Worm (Caenorhabditis elegans): Measurements from ENCODE around the gene xpb-1.

The xpb-1 gene

ce11 chrIII:11524073-11524472 is 2.4 kb upstream of the xpb-1 start (continued):
- TF ChIP-seq nfya-1 (tag; optimal IDR thresholded peaks at IDR 0.05; ENCODE audit: borderline replicate concordance, insufficient read depth) (no peak), rcor-1 (GFP tag; IDR thresholded peaks at IDR 0.05) (0 out of 2 replicates have a peak, but pooled peaks have one; percentile 21), tbp1 (GFP tag; optimal IDR thresholded peaks at IDR 0.05) (peak; percentile 17), athp-1 (tag; optimal IDR thresholded peaks at IDR 0.05) (no peak), F52B5.7 (tag; optimal IDR thresholded peaks at IDR 0.05) (no peak), Y53G8AR.9 (GFP tag; conservative IDR thresholded peaks at IDR 0.05) (no peak), xnd-1 (tag; optimal IDR thresholded peaks at IDR 0.05) (peak; percentile 83), nhr-80 (tag; optimal IDR thresholded peaks at IDR 0.05) (no peak), C17E4.6 (GFP tag; IDR thresholded peaks at IDR 0.05) (no peak), lin-54 (GFP tag; optimal IDR thresholded peaks at IDR 0.05) (peak; percentile 85), F37B4.10 (GFP tag; IDR thresholded peaks at IDR 0.05) (no peak), F10E7.11 (tag; optimal IDR thresholded peaks at IDR 0.05) (no peak), F49E8.2 (tag; optimal IDR thresholded peaks at IDR 0.05; ENCODE audit: insufficient read depth) (peak; percentile 74), T07F8.4 (tag; optimal IDR thresholded peaks at IDR 0.05) (no peak), ccch-3 (GFP tag; optimal IDR thresholded peaks at IDR 0.05) (no peak), B0035.1 (tag; optimal IDR thresholded peaks at IDR 0.05) (no peak), lsl-1 (GFP tag; optimal IDR thresholded peaks at IDR 0.05) (peak; percentile 96), gei-17 (GFP tag; optimal IDR thresholded peaks at IDR 0.05) (no peak), cebp-2 (GFP tag; IDR thresholded peaks at IDR 0.05) (no peak), F39B2.1 (GFP tag; IDR thresholded peaks at IDR 0.05) (no peak), lin-40 (tag; optimal IDR thresholded peaks at IDR 0.05) (no peak), snpc-1.1 (tag; optimal IDR thresholded peaks at IDR 0.05; ENCODE audit: insufficient read depth) (no peak), nhr-120 (GFP tag; IDR thresholded peaks at IDR 0.05) (no peak), unc-62 (GFP tag; optimal IDR thresholded peaks at IDR 0.05) (no peak), tlf-1 (GFP tag; optimal IDR thresholded peaks at IDR 0.05) (peak; percentile 31), ztf-6 (GFP tag; IDR thresholded peaks at IDR 0.05) (no peak), lin-26 (GFP tag; IDR thresholded peaks at IDR 0.05) (no peak), nhr-179 (tag; optimal IDR thresholded peaks at IDR 0.05) (no peak), hlh-12 (tag; optimal IDR thresholded peaks at IDR 0.05) (no peak), lsy-27 (tag; optimal IDR thresholded peaks at IDR 0.05; ENCODE audit: borderline replicate concordance, insufficient read depth) (no peak), pbrm-1 (GFP tag; IDR thresholded peaks at IDR 0.05) (peak; percentile 39; the same call in 1 of the 2 replicates), nfya-2 (GFP tag; IDR thresholded peaks at IDR 0.05) (no peak), akir-1 (GFP tag; optimal IDR thresholded peaks at IDR 0.05) (no peak), F33H1.4 (GFP tag; IDR thresholded peaks at IDR 0.05) (peak; percentile 97), attf-5 (GFP tag; optimal IDR thresholded peaks at IDR 0.05) (no peak), fkh-3 (tag; optimal IDR thresholded peaks at IDR 0.05) (no peak), ztf-25 (GFP tag; IDR thresholded peaks at IDR 0.05) (no peak), lin-35 (GFP tag; optimal IDR thresholded peaks at IDR 0.05) (no peak), D2030.7 (GFP tag; IDR thresholded peaks at IDR 0.05) (peak; percentile 84), snpc-4 (GFP tag; optimal IDR thresholded peaks at IDR 0.05) (no peak), snpc-4 (tag; optimal IDR thresholded peaks at IDR 0.05) (no peak), F55B11.4 (tag; optimal IDR thresholded peaks at IDR 0.05; ENCODE audit: borderline replicate concordance, insufficient read depth) (no peak), F57A8.1 (GFP tag; optimal IDR thresholded peaks at IDR 0.05) (no peak), die-1 (tag; optimal IDR thresholded peaks at IDR 0.05) (no peak), ztf-26 (tag; optimal IDR thresholded peaks at IDR 0.05) (no peak), Y53F4B.3 (GFP tag; IDR thresholded peaks at IDR 0.05) (no peak), K11D2.4 (GFP tag; IDR thresholded peaks at IDR 0.05) (no peak), zim-3 (tag; optimal IDR thresholded peaks at IDR 0.05) (no peak), C06A6.2 (GFP tag; conservative IDR thresholded peaks at IDR 0.05) (no peak)

All from whole organism, young adult.